Worm (Caenorhabditis elegans) whole organism, L4 larva: ENCODE results near the gene cul-4.
A peak's percentile ranks its signal among the peaks of the same experiment; 100 is the strongest.

Experiments used
- F10B5.3 ChIP-seq: sonication (generic microtip); optimal IDR thresholded peaks from 2 replicates; lab custom pipeline; 2016; ENCODE audit warnings: mild to moderate bottlenecking, missing genetic modification characterization, missing compliant biosample characterization
- F49E8.2 ChIP-seq: sonication (generic microtip); optimal IDR thresholded peaks from 2 replicates; lab custom pipeline; 2016; ENCODE audit warnings: missing compliant biosample characterization, mild to moderate bottlenecking, missing genetic modification characterization, borderline replicate concordance
- Y75B8A.6 ChIP-seq: fragments of 200-800 bp; sonication (Bioruptor generic); IDR thresholded peaks from 2 replicates; pipeline ENCODE4 v1.3.6; 2022; ENCODE audit warnings: missing genetic modification reagents, missing genetic modification characterization, missing compliant biosample characterization
- ZK546.5 ChIP-seq, 2 experiments: sonication (generic microtip); optimal IDR thresholded peaks; 2 replicates each; lab custom pipeline; 2017; ENCODE audit warnings: missing biosample characterization in 2 of 2, missing genetic modification characterization in 2 of 2
- attf-4 ChIP-seq: sonication (generic microtip); optimal IDR thresholded peaks from 3 replicates; lab custom pipeline; 2017; ENCODE audit warnings: missing biosample characterization, missing genetic modification characterization
- ceh-28 ChIP-seq: fragments of 150-350 bp; optimal IDR thresholded peaks from 2 replicates; lab custom pipeline; 2014; ENCODE audit warnings: missing biosample characterization, missing genetic modification reagents, missing genetic modification characterization
- ceh-44 ChIP-seq: fragments of 200-800 bp; sonication (Bioruptor generic); IDR thresholded peaks from 2 replicates; pipeline ENCODE4 v1.3.6; 2022; ENCODE audit warnings: missing genetic modification reagents, missing genetic modification characterization, missing compliant biosample characterization
- daf-16 ChIP-seq, 3 experiments: sonication (generic microtip); optimal IDR thresholded peaks; 2 replicates each; lab custom pipeline; 2016 to 2017; ENCODE audit warnings: missing genetic modification characterization in 3 of 3, missing genetic modification reagents in 3 of 3, mild to moderate bottlenecking in 2 of 3, missing compliant biosample characterization in 2 of 3, missing biosample characterization in 1 of 3, moderate library complexity in 1 of 3
- daf-8 ChIP-seq: fragments of 200-800 bp; sonication (Bioruptor generic); IDR thresholded peaks from 2 replicates; pipeline ENCODE4 v1.3.6; 2022; ENCODE audit warnings: missing genetic modification characterization, missing compliant biosample characterization
- dmd-6 ChIP-seq: fragments of 200-800 bp; sonication (Bioruptor generic); IDR thresholded peaks from 2 replicates; pipeline ENCODE4 v1.3.6; 2022; ENCODE audit warnings: missing genetic modification reagents, missing genetic modification characterization, missing compliant biosample characterization
- dve-1 ChIP-seq: sonication (generic microtip); optimal IDR thresholded peaks from 2 replicates; lab custom pipeline; 2017; ENCODE audit warnings: antibody characterized with exemption, mild to moderate bottlenecking, missing genetic modification characterization, missing compliant biosample characterization; ENCODE audit not compliant: insufficient read depth
- hlh-11 ChIP-seq: fragments of 200-800 bp; sonication (Bioruptor generic); optimal IDR thresholded peaks from 2 replicates; lab custom pipeline; 2018; ENCODE audit warnings: mild to moderate bottlenecking, missing genetic modification characterization, missing compliant biosample characterization
- hlh-30 ChIP-seq: sonication (generic microtip); optimal IDR thresholded peaks from 2 replicates; lab custom pipeline; 2017; ENCODE audit warnings: antibody characterized with exemption, mild to moderate bottlenecking, missing genetic modification characterization, missing compliant biosample characterization; ENCODE audit not compliant: insufficient read depth
- lin-1 ChIP-seq: fragments of 200-800 bp; sonication (Bioruptor generic); IDR thresholded peaks from 2 replicates; pipeline ENCODE4 v1.3.6; 2022; ENCODE audit warnings: missing genetic modification reagents, missing genetic modification characterization, missing compliant biosample characterization
- lin-39 ChIP-seq: fragments of 150-350 bp; optimal IDR thresholded peaks from 2 replicates; lab custom pipeline; 2014; ENCODE audit warnings: missing biosample characterization, missing genetic modification reagents, missing genetic modification characterization
- madf-5 ChIP-seq, 2 experiments: fragments of 200-800 bp; sonication (Bioruptor generic); IDR thresholded peaks; 2 replicates each; pipeline ENCODE4 v1.3.6; 2022; ENCODE audit warnings: missing compliant biosample characterization in 2 of 2, missing genetic modification characterization in 2 of 2
- madf-9 ChIP-seq: fragments of 200-800 bp; sonication (Bioruptor generic); conservative IDR thresholded peaks from 2 replicates; pipeline ENCODE4 v1.3.6; 2022; ENCODE audit warnings: missing genetic modification reagents, missing genetic modification characterization, missing compliant biosample characterization
- mdl-1 ChIP-seq, 2 experiments: fragments of 150-350 bp in 1 of 2; sonication (generic microtip) in 1 of 2; optimal IDR thresholded peaks; 2 replicates each; lab custom pipeline; 2014 to 2017; ENCODE audit warnings: missing biosample characterization in 2 of 2, missing genetic modification characterization in 2 of 2
- mep-1 ChIP-seq: fragments of 150-350 bp; sonication (generic microtip); optimal IDR thresholded peaks from 3 replicates; lab custom pipeline; 2014; ENCODE audit warnings: missing biosample characterization, missing genetic modification characterization
- mxl-2 ChIP-seq: fragments of 200-800 bp; sonication (Bioruptor generic); conservative IDR thresholded peaks from 2 replicates; pipeline ENCODE4 v1.3.6; 2022; ENCODE audit warnings: missing genetic modification reagents, missing genetic modification characterization, missing compliant biosample characterization
- mxl-3 ChIP-seq: fragments of 200-800 bp; sonication (Bioruptor generic); optimal IDR thresholded peaks from 2 replicates; lab custom pipeline; 2018; ENCODE audit warnings: mild to moderate bottlenecking, missing genetic modification characterization, missing compliant biosample characterization
- nhr-102 ChIP-seq: sonication (generic microtip); optimal IDR thresholded peaks from 2 replicates; lab custom pipeline; 2016; ENCODE audit warnings: mild to moderate bottlenecking, missing genetic modification characterization, moderate library complexity, missing compliant biosample characterization
- nhr-111 ChIP-seq: fragments of 200-800 bp; sonication (Bioruptor generic); optimal IDR thresholded peaks from 2 replicates; lab custom pipeline; 2018; ENCODE audit warnings: mild to moderate bottlenecking, missing genetic modification characterization, missing compliant biosample characterization
- nhr-28 ChIP-seq: fragments of 150-350 bp; optimal IDR thresholded peaks from 2 replicates; lab custom pipeline; 2014; ENCODE audit warnings: missing biosample characterization, missing genetic modification characterization
- nhr-48 ChIP-seq: sonication (generic microtip); optimal IDR thresholded peaks from 2 replicates; lab custom pipeline; 2016; ENCODE audit warnings: mild to moderate bottlenecking, missing genetic modification characterization, missing compliant biosample characterization
- nhr-77 ChIP-seq: fragments of 150-350 bp; optimal IDR thresholded peaks from 2 replicates; lab custom pipeline; 2014; ENCODE audit warnings: missing biosample characterization, missing genetic modification characterization
- pha-4 ChIP-seq, 2 experiments: fragments of 150-350 bp in 1 of 2; fragments of 200-800 bp in 1 of 2; sonication (Bioruptor generic) in 1 of 2; IDR thresholded peaks in 1 of 2; optimal IDR thresholded peaks in 1 of 2; 2 replicates each; pipeline versions ENCODE4 v1.3.6 to Lab custom; 2014 to 2022; ENCODE audit warnings: missing genetic modification characterization in 2 of 2, missing genetic modification reagents in 2 of 2, missing biosample characterization in 1 of 2, missing compliant biosample characterization in 1 of 2
- php-3 ChIP-seq: fragments of 200-800 bp; sonication (Bioruptor generic); IDR thresholded peaks from 2 replicates; pipeline ENCODE4 v1.3.6; 2022; ENCODE audit warnings: missing genetic modification reagents, missing genetic modification characterization, missing compliant biosample characterization
- pqm-1 ChIP-seq: sonication (generic microtip); optimal IDR thresholded peaks from 2 replicates; lab custom pipeline; 2017; ENCODE audit warnings: missing biosample characterization, missing genetic modification characterization
- snpc-1.2 ChIP-seq: fragments of 200-800 bp; sonication (Bioruptor generic); IDR thresholded peaks from 2 replicates; pipeline ENCODE4 v1.3.6; 2022; ENCODE audit warnings: missing genetic modification reagents, missing genetic modification characterization, missing compliant biosample characterization
- tag-97 ChIP-seq: fragments of 200-800 bp; sonication (Bioruptor generic); IDR thresholded peaks from 2 replicates; pipeline ENCODE4 v1.3.6; 2022; ENCODE audit warnings: missing genetic modification characterization, missing compliant biosample characterization
- unc-62 ChIP-seq, 3 experiments: fragments of 150-350 bp in 1 of 3; sonication (generic microtip); optimal IDR thresholded peaks in 2 of 3; peaks in 1 of 3; 1 replicate in 1 of 3; 2 replicates in 2 of 3; lab custom pipeline; 2014 to 2017; ENCODE audit warnings: missing biosample characterization in 3 of 3, missing genetic modification characterization in 3 of 3, missing genetic modification reagents in 3 of 3, missing genotype in 1 of 3
- zfp-2 ChIP-seq: sonication (generic microtip); optimal IDR thresholded peaks from 2 replicates; lab custom pipeline; 2016; ENCODE audit warnings: mild to moderate bottlenecking, missing genetic modification characterization, missing compliant biosample characterization
- zfp-3 ChIP-seq: fragments of 200-800 bp; sonication (Bioruptor generic); conservative IDR thresholded peaks from 2 replicates; pipeline ENCODE4 v1.3.6; 2022; ENCODE audit warnings: missing genetic modification reagents, missing genetic modification characterization, missing compliant biosample characterization
- zip-11 ChIP-seq: fragments of 200-800 bp; sonication (Bioruptor generic); IDR thresholded peaks from 2 replicates; pipeline ENCODE4 v1.3.6; 2022; ENCODE audit warnings: missing genetic modification characterization, missing compliant biosample characterization
- zip-2 ChIP-seq: fragments of 150-350 bp; optimal IDR thresholded peaks from 2 replicates; lab custom pipeline; 2014; ENCODE audit warnings: missing biosample characterization, missing genetic modification characterization

The cul-4 gene

DNA sequence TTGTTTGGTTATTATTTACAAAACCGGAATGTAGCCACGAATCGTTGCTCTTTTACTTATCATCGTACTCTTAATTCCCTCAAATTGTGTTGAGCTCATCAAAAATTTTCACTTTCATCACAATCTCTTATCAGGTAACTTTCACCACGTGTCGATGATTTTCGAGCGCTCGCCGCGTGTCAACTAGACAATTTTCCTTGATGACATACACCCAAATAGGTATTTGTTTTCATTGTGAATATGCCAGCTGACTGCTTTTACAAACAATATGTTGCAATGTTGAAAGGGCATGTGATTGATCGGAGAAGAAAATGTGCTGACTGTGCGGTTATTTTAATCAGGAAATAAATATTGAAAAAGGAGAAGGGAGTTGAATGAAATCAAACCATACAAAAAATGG is 37.2 kb upstream of the cul-4 start:
- TF ChIP-seq dmd-6 (GFP tag; lab: Robert Waterston, UW) (peak; percentile 87), zfp-3 (no peak), dve-1 (tag; lab: Kevin White, UChicago) (peak; percentile 65), mxl-2 (no peak), mxl-3 (GFP tag; lab: Kevin White, UChicago) (peak; percentile 48), hlh-30 (tag; lab: Kevin White, UChicago) (peak; percentile 72), attf-4 (tag; lab: Kevin White, UChicago) (no peak), hlh-11 (tag; lab: Kevin White, UChicago) (peak; percentile 77), nhr-28 (peak; percentile 85), ZK546.5 (tag; optimal IDR thresholded peaks at IDR 0.05; lab: Kevin White, UChicago) (no peak), nhr-48 (tag; lab: Kevin White, UChicago) (peak; percentile 21), mdl-1 (tag; optimal IDR thresholded peaks at IDR 0.05; lab: Kevin White, UChicago) (peak in 1 of 2 experiments; percentile 68), pqm-1 (peak; percentile 70), nhr-77 (peak; percentile 71), daf-16 (GFP tag; optimal IDR thresholded peaks at IDR 0.05; lab: Kevin White, UChicago) (no peak), daf-16 (tag; optimal IDR thresholded peaks at IDR 0.05; lab: Kevin White, UChicago) (peak; percentile 93), madf-5 (GFP tag; IDR thresholded peaks at IDR 0.05; lab: Robert Waterston, UW) (no peak), nhr-102 (tag; lab: Kevin White, UChicago) (peak; percentile 60)

ce11 chrII:7269783-7270182 is 32.1 kb upstream of the cul-4 start:
- TF ChIP-seq pqm-1 (no peak), zfp-2 (no peak), zfp-3 (no peak), Y75B8A.6 (GFP tag; lab: Robert Waterston, UW) (no peak), mep-1 (tag; lab: Kevin White, UChicago) (no peak), hlh-30 (tag; lab: Kevin White, UChicago) (no peak), pha-4 (GFP tag; IDR thresholded peaks at IDR 0.05; lab: Robert Waterston, UW) (no peak), pha-4 (tag; optimal IDR thresholded peaks at IDR 0.05; lab: Kevin White, UChicago) (no peak), F10B5.3 (tag; lab: Kevin White, UChicago) (no peak), php-3 (GFP tag; lab: Robert Waterston, UW) (no peak), daf-16 (GFP tag; optimal IDR thresholded peaks at IDR 0.05; lab: Kevin White, UChicago) (no peak), daf-16 (tag; optimal IDR thresholded peaks at IDR 0.05; lab: Kevin White, UChicago) (no peak), nhr-28 (peak; percentile 52), dmd-6 (GFP tag; lab: Robert Waterston, UW) (peak; percentile 95), tag-97 (GFP tag; lab: Robert Waterston, UW) (no peak), madf-9 (no peak), nhr-111 (GFP tag; lab: Kevin White, UChicago) (no peak), snpc-1.2 (GFP tag; lab: Robert Waterston, UW) (no peak)

DNA sequence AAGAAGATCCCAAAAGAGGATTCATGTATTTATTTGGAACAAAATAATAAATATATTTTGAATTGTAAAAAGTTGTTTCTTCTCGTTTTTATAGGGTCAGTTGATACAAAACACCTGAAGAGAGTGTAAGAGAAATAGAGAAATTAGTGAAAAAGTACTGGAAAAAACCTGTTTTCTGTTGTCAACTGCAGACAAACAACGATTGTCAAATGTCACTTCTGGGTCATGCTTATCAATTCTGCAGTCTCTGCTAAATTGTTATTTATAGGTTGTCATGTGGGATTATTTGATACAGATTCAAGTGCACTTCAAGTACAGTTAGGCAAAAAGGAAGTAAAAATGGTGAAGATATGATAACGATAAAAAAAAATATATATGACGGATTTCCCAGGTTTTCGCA is 29.4 kb upstream of the cul-4 start:
- TF ChIP-seq F49E8.2 = no peak
- no peak for TF ChIP-seq zip-11 (GFP tag; lab: Robert Waterston, UW)
- TF ChIP-seq madf-9 = no peak
- no peak for TF ChIP-seq daf-16 (GFP tag; optimal IDR thresholded peaks at IDR 0.05; lab: Kevin White, UChicago)
- TF ChIP-seq daf-16 (tag; optimal IDR thresholded peaks at IDR 0.05; lab: Kevin White, UChicago) = peak; percentile 37
- peak; percentile 66 for TF ChIP-seq hlh-30 (tag; lab: Kevin White, UChicago)
- TF ChIP-seq mxl-3 (GFP tag; lab: Kevin White, UChicago) = peak; percentile 15
- TF ChIP-seq ceh-28 (tag; lab: Kevin White, UChicago) = no peak
- peak; percentile 48 for TF ChIP-seq hlh-11 (tag; lab: Kevin White, UChicago)
- TF ChIP-seq nhr-48 (tag; lab: Kevin White, UChicago) = peak; percentile 58
- TF ChIP-seq dmd-6 (GFP tag; lab: Robert Waterston, UW) = peak; percentile 30; the same call in 1 of the 2 replicates
- TF ChIP-seq lin-1 (GFP tag; lab: Robert Waterston, UW) = no peak
- TF ChIP-seq nhr-28 = peak; percentile 55
- TF ChIP-seq lin-39 (tag; lab: Kevin White, UChicago) = no peak
- no peak for TF ChIP-seq daf-8
- no peak for TF ChIP-seq zip-2 (tag; lab: Kevin White, UChicago)
- no peak for TF ChIP-seq ceh-44 (GFP tag; lab: Robert Waterston, UW)
- TF ChIP-seq unc-62 (GFP tag; optimal IDR thresholded peaks at IDR 0.05 in 1 of 2; lab: Kevin White, UChicago) = peak in 1 of 2 experiments; percentile 44
- TF ChIP-seq unc-62 (tag; optimal IDR thresholded peaks at IDR 0.05; lab: Kevin White, UChicago) = no peak
- TF ChIP-seq attf-4 (tag; lab: Kevin White, UChicago) = no peak
- no peak for TF ChIP-seq nhr-77
- peak in 1 of 2 experiments; percentile 51 for TF ChIP-seq mdl-1 (tag; optimal IDR thresholded peaks at IDR 0.05; lab: Kevin White, UChicago)
- TF ChIP-seq dve-1 (tag; lab: Kevin White, UChicago) = no peak
